Fruit fly (Drosophila melanogaster): ENCODE results near the gene TkR99D.

Gene TkR99D

dm6 chr3R:29903775-29904356 lies 65.4 kb downstream of the TkR99D start, which contains the start of gene CG15517 (continued):
- TF ChIP-seq Spps (tag; optimal IDR thresholded peaks at IDR 0.05) (no peak), CG10959 (GFP tag; IDR thresholded peaks at IDR 0.05) (no peak), ssp (GFP tag; IDR thresholded peaks at IDR 0.05) (no peak), Lim3 (GFP tag; IDR thresholded peaks at IDR 0.05) (no peak), CG15073 (GFP tag; optimal IDR thresholded peaks at IDR 0.05) (no peak), CG4360 (GFP tag; IDR thresholded peaks at IDR 0.05) (no peak), CG11093 (GFP tag; IDR thresholded peaks at IDR 0.05) (no peak), CG7372 (GFP tag; IDR thresholded peaks at IDR 0.05) (peak; percentile 45; the same call in 1 of the 2 replicates), ftz-f1 (GFP tag; optimal IDR thresholded peaks at IDR 0.05) (no peak), CG42726 (GFP tag; IDR thresholded peaks at IDR 0.05; ENCODE audit: partially characterized antibody) (peak; percentile 61), CG32767 (GFP tag; IDR thresholded peaks at IDR 0.05) (no peak), CG30403 (GFP tag; optimal IDR thresholded peaks at IDR 0.05) (peak; percentile 9), Myb (GFP tag; optimal IDR thresholded peaks at IDR 0.05) (peak; percentile 0), CG18599 (GFP tag; optimal IDR thresholded peaks at IDR 0.05) (no peak)
